Worm (Caenorhabditis elegans) whole organism, L3 larva: ENCODE measurements around the gene tsp-12.
A peak's percentile ranks its signal among the peaks of the same experiment; 100 is the strongest.

Experiments
- R02D3.7 ChIP-seq: fragments of 150-350 bp; optimal IDR thresholded peaks from 2 replicates; lab custom pipeline; 2014; ENCODE audit warnings: missing biosample characterization, missing genetic modification characterization
- ama-1 ChIP-seq: fragments of 150-350 bp; optimal IDR thresholded peaks from 2 replicates; lab custom pipeline; 2018
- ceh-16 ChIP-seq: sonication (generic microtip); optimal IDR thresholded peaks from 2 replicates; lab custom pipeline; 2017; ENCODE audit warnings: missing biosample characterization, missing genetic modification characterization
- ceh-28 ChIP-seq: fragments of 150-350 bp; optimal IDR thresholded peaks from 2 replicates; lab custom pipeline; 2014; ENCODE audit warnings: missing biosample characterization, missing genetic modification reagents, missing genetic modification characterization
- ceh-82 ChIP-seq: fragments of 150-350 bp; optimal IDR thresholded peaks from 2 replicates; lab custom pipeline; 2014; ENCODE audit warnings: missing biosample characterization, missing genetic modification characterization
- daf-12 ChIP-seq: fragments of 150-350 bp; optimal IDR thresholded peaks from 2 replicates; lab custom pipeline; 2014; ENCODE audit warnings: missing biosample characterization, missing genetic modification reagents, missing genetic modification characterization
- egl-27 ChIP-seq: sonication (generic microtip); optimal IDR thresholded peaks from 4 replicates; lab custom pipeline; 2017; ENCODE audit warnings: missing biosample characterization, missing genetic modification reagents, missing genetic modification characterization
- egl-5 ChIP-seq: fragments of 150-350 bp; optimal IDR thresholded peaks from 2 replicates; lab custom pipeline; 2017; ENCODE audit warnings: missing biosample characterization, missing genetic modification reagents, missing genetic modification characterization, inconsistent platforms
- elt-1 ChIP-seq: fragments of 150-350 bp; optimal IDR thresholded peaks from 2 replicates; lab custom pipeline; 2014; ENCODE audit warnings: missing biosample characterization, missing genetic modification characterization
- elt-3 ChIP-seq, 3 experiments: fragments of 150-350 bp in 1 of 3; sonication (generic microtip) in 2 of 3; optimal IDR thresholded peaks; 2 replicates in 2 of 3; 4 replicates in 1 of 3; lab custom pipeline; 2014 to 2017; ENCODE audit warnings: missing biosample characterization in 3 of 3, missing genetic modification characterization in 3 of 3
- eor-1 ChIP-seq, 2 experiments: fragments of 150-350 bp; optimal IDR thresholded peaks; 2 replicates each; lab custom pipeline; 2014 to 2018; ENCODE audit warnings: missing biosample characterization in 2 of 2, missing genetic modification characterization in 2 of 2
- fkh-10 ChIP-seq: sonication (generic microtip); optimal IDR thresholded peaks from 2 replicates; lab custom pipeline; 2017; ENCODE audit warnings: missing biosample characterization, missing genetic modification reagents, missing genetic modification characterization
- fos-1 ChIP-seq: fragments of 150-350 bp; optimal IDR thresholded peaks from 2 replicates; lab custom pipeline; 2014; ENCODE audit warnings: missing biosample characterization, missing genetic modification characterization
- jun-1 ChIP-seq: fragments of 150-350 bp; optimal IDR thresholded peaks from 2 replicates; lab custom pipeline; 2014; ENCODE audit warnings: missing biosample characterization, missing genetic modification reagents, missing genetic modification characterization
- lin-15B ChIP-seq: fragments of 150-350 bp; optimal IDR thresholded peaks from 2 replicates; lab custom pipeline; 2014; ENCODE audit warnings: missing biosample characterization, missing genetic modification characterization
- lin-39 ChIP-seq: fragments of 150-350 bp; optimal IDR thresholded peaks from 2 replicates; lab custom pipeline; 2018; ENCODE audit warnings: missing biosample characterization, missing genetic modification reagents, missing genetic modification characterization
- nfya-1 ChIP-seq: sonication (generic microtip); optimal IDR thresholded peaks from 2 replicates; lab custom pipeline; 2017; ENCODE audit warnings: missing genetic modification characterization, mild to moderate bottlenecking, missing compliant biosample characterization, antibody characterized with exemption, moderate library complexity; ENCODE audit not compliant: insufficient read depth
- nhr-11 ChIP-seq: fragments of 150-350 bp; optimal IDR thresholded peaks from 2 replicates; lab custom pipeline; 2014; ENCODE audit warnings: missing biosample characterization, missing genetic modification characterization
- nhr-12 ChIP-seq: fragments of 150-350 bp; optimal IDR thresholded peaks from 2 replicates; lab custom pipeline; 2014; ENCODE audit warnings: missing biosample characterization, missing genetic modification characterization
- nhr-23 ChIP-seq: fragments of 150-350 bp; optimal IDR thresholded peaks from 2 replicates; lab custom pipeline; 2014; ENCODE audit warnings: missing biosample characterization, missing genetic modification reagents, missing genetic modification characterization
- nhr-237 ChIP-seq: fragments of 150-350 bp; optimal IDR thresholded peaks from 2 replicates; lab custom pipeline; 2014; ENCODE audit warnings: missing biosample characterization, missing genetic modification characterization
- nhr-25 ChIP-seq: sonication (generic microtip); optimal IDR thresholded peaks from 2 replicates; lab custom pipeline; 2017; ENCODE audit warnings: missing biosample characterization, missing genetic modification characterization
- nhr-28 ChIP-seq: fragments of 150-350 bp; optimal IDR thresholded peaks from 2 replicates; lab custom pipeline; 2014; ENCODE audit warnings: missing biosample characterization, missing genetic modification characterization
- nhr-43 ChIP-seq: sonication (generic microtip); optimal IDR thresholded peaks from 2 replicates; lab custom pipeline; 2016; ENCODE audit warnings: mild to moderate bottlenecking, missing genetic modification characterization, missing compliant biosample characterization; ENCODE audit not compliant: poor library complexity, severe bottlenecking
- nhr-67 ChIP-seq: fragments of 150-350 bp; optimal IDR thresholded peaks from 2 replicates; lab custom pipeline; 2014; ENCODE audit warnings: missing biosample characterization, missing genetic modification characterization
- nhr-77 ChIP-seq: fragments of 150-350 bp; optimal IDR thresholded peaks from 2 replicates; lab custom pipeline; 2014; ENCODE audit warnings: missing biosample characterization, missing genetic modification characterization
- pha-4 ChIP-seq: fragments of 150-350 bp; optimal IDR thresholded peaks from 2 replicates; lab custom pipeline; 2014; ENCODE audit warnings: missing biosample characterization, missing genetic modification reagents, missing genetic modification characterization
- sea-2 ChIP-seq: fragments of 150-350 bp; sonication (generic microtip); optimal IDR thresholded peaks from 4 replicates; lab custom pipeline; 2014; ENCODE audit warnings: missing biosample characterization, missing genetic modification reagents, missing genetic modification characterization
- snpc-4 ChIP-seq: fragments of 150-350 bp; optimal IDR thresholded peaks from 2 replicates; lab custom pipeline; 2014; ENCODE audit warnings: missing biosample characterization, missing genetic modification characterization
- unc-62 ChIP-seq: fragments of 150-350 bp; sonication (generic microtip); optimal IDR thresholded peaks from 4 replicates; lab custom pipeline; 2014; ENCODE audit warnings: missing biosample characterization, missing genetic modification reagents, missing genetic modification characterization
- zag-1 ChIP-seq: fragments of 150-350 bp; optimal IDR thresholded peaks from 2 replicates; lab custom pipeline; 2014; ENCODE audit warnings: missing biosample characterization, missing genetic modification characterization
- ztf-4 ChIP-seq: fragments of 150-350 bp; optimal IDR thresholded peaks from 2 replicates; lab custom pipeline; 2014; ENCODE audit warnings: missing biosample characterization, missing genetic modification characterization

The tsp-12 gene

DNA sequence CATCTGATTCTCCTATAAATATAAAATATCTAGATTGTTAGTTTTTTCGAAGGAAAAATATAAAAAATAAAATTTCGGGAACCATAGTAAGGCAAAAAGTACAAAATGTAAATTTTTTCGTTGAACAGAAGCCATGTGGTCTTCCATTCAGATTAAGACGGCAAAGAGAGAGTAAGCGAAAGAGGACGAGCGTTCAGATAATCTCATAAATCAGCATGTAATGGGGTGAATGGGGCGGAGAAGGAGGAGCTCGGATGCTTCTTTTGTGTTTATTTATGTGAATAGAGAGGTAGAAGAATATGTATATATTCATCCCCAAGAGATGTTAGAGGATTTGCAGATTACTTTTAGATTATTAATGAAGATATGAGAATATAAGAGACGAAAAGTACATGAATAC, 23.9 kb upstream of the tsp-12 start, which contains the start of gene pxf-1:
TSS of gene pxf-1 (minus strand) at position 14 of the 400 bp plus-strand sequence.
- TF ChIP-seq jun-1 (tag; lab: Kevin White, UChicago), result no peak
- no peak for TF ChIP-seq elt-3 (tag; optimal IDR thresholded peaks at IDR 0.05; lab: Kevin White, UChicago)
- peak; percentile 52 for TF ChIP-seq egl-5 (tag; lab: Kevin White, UChicago)

DNA sequence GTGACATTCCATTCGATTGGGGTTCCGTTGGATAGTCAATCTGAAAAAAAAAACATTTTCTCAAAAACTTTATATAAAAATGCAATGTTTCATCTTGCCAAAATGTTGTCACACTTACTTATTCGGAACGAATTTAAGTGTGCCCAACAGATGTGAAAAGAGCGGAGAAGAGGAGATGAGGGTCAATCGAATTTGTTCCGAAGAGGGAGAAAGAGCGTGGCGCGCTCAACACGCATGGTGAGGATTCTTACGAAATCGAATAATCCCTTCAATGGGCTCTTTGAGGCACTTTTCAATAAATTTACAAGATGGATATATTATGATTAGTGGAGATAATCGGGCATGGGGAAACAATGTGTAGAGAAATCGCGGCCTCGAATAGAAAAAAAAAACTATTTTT, 20.4 kb upstream of the tsp-12 start:
- peak; percentile 93 for TF ChIP-seq fkh-10 (GFP tag; lab: Kevin White, UChicago)
- TF ChIP-seq nhr-77 (tag; lab: Kevin White, UChicago), result no peak

DNA sequence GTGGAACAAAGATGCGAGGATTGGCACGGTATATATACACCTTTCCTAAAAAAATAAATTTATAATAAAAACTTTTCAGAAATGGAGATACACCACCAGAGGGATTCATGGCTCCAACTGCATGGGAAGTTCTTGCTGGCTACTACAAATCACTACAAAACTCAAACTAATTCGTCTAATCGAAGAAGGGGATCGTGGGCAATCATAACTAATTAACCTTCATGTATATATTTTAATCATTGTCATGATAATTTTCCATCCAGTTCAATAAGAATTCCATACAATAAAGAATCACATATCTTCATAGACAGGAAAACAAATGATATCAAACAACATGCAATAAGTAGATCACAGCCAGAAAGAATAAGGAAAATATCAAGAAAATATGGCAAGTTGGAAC, 13.7 kb upstream of the tsp-12 start:
- TF ChIP-seq nhr-23 (tag; lab: Kevin White, UChicago), result no peak
- TF ChIP-seq nhr-11 (tag; lab: Kevin White, UChicago), result no peak
- no peak for TF ChIP-seq zag-1 (tag; lab: Kevin White, UChicago)
- no peak for TF ChIP-seq fkh-10 (GFP tag; lab: Kevin White, UChicago)
- TF ChIP-seq nhr-43 (tag; lab: Kevin White, UChicago), result no peak
- no peak for TF ChIP-seq ceh-82 (tag; lab: Kevin White, UChicago)
- TF ChIP-seq unc-62 (GFP tag; lab: Kevin White, UChicago), result no peak
- TF ChIP-seq lin-39 (tag; lab: Kevin White, UChicago), result no peak
- no peak for TF ChIP-seq R02D3.7 (tag; lab: Kevin White, UChicago)
- TF ChIP-seq eor-1 (tag; optimal IDR thresholded peaks at IDR 0.05; lab: Kevin White, UChicago), result no peak
- no peak for TF ChIP-seq elt-1 (tag; lab: Kevin White, UChicago)
- TF ChIP-seq ceh-28 (tag; lab: Kevin White, UChicago), result no peak
- no peak for TF ChIP-seq nhr-237 (tag; lab: Kevin White, UChicago)
- no peak for TF ChIP-seq lin-15B (tag; lab: Kevin White, UChicago)
- no peak for TF ChIP-seq egl-27
- no peak for TF ChIP-seq fos-1 (tag; lab: Kevin White, UChicago)

DNA sequence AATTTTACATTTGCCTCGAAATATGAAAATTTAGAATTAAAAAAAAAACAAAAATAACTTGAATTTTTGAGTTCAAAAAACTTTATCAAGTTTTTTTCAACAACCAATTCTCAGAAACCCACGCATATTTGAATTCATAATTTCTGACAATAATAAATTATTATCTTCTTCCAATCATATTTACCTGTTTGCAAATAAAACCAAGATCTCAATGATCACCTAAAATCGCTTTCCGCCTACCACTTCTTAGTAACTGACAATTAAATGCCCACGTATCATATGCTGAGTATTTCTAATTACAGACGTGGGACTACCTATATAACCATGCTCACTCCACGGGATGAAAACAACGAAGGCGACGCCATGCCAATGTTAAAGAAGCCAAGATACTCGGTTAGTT, 11.3 kb upstream of the tsp-12 start, which contains the start of gene pps-1:
TSS of gene pps-1 (plus strand) at position 301 of the 400 bp plus-strand sequence.
- no peak for TF ChIP-seq R02D3.7 (tag; lab: Kevin White, UChicago)
- TF ChIP-seq fkh-10 (GFP tag; lab: Kevin White, UChicago), result no peak
- TF ChIP-seq unc-62 (GFP tag; lab: Kevin White, UChicago), result no peak
- TF ChIP-seq elt-1 (tag; lab: Kevin White, UChicago), result no peak
- TF ChIP-seq ztf-4 (tag; lab: Kevin White, UChicago), result no peak
- no peak for TF ChIP-seq pha-4 (tag; lab: Kevin White, UChicago)
- TF ChIP-seq sea-2 (GFP tag; lab: Kevin White, UChicago), result no peak
- no peak for TF ChIP-seq ceh-28 (tag; lab: Kevin White, UChicago)
- no peak for TF ChIP-seq zag-1 (tag; lab: Kevin White, UChicago)
- no peak for TF ChIP-seq lin-39 (tag; lab: Kevin White, UChicago)
- TF ChIP-seq nhr-67 (tag; lab: Kevin White, UChicago), result no peak
- no peak for TF ChIP-seq nhr-28 (tag; lab: Kevin White, UChicago)
- no peak for TF ChIP-seq nfya-1 (tag; lab: Kevin White, UChicago)
- no peak for TF ChIP-seq ama-1
- TF ChIP-seq snpc-4 (tag; lab: Kevin White, UChicago), result no peak
- no peak for TF ChIP-seq nhr-12 (tag; lab: Kevin White, UChicago)
- no peak for TF ChIP-seq nhr-25
- TF ChIP-seq eor-1 (tag; optimal IDR thresholded peaks at IDR 0.05; lab: Kevin White, UChicago), result no peak

DNA sequence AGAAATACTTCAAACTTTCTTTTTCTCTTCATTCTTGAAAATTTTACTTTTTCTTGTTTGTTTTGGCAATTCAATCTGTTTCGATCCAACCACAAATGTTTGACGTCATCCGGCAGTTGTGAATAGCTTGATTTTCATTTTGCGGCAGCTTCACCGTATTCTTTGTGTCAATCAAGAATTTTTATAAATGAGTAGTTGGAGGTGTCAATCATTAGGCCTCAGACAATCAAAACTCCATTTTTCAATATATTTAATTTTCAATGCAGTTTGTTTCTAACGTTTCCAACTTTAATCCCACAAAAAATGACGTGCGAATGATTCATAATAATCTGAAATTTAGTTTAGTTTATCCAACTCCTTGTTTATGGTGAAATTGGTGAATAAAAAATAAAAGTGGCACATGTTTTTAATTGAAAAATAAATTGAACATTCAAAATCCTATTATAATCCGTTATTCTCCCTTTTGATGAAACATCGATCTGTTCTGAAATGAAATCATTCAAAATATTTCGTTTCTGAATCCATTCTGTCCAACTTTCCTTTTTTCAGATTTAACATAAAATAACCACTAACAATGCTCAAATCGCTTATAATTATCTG, 7.2 kb upstream of the tsp-12 start, which contains the start of gene ttr-53:
TSS of gene ttr-53 (plus strand) at position 550 of the 600 bp plus-strand sequence.
- TF ChIP-seq nhr-11 (tag; lab: Kevin White, UChicago) (no peak), daf-12 (tag; lab: Kevin White, UChicago) (no peak), jun-1 (tag; lab: Kevin White, UChicago) (no peak), ceh-16 (tag; lab: Kevin White, UChicago) (no peak), nhr-237 (tag; lab: Kevin White, UChicago) (no peak)
